Fruit fly (Drosophila melanogaster): Measurements from ENCODE around the gene Sfp24F.

The Sfp24F gene

dm6 chr2L:4464946-4465345, 23.1 kb upstream of the Sfp24F start, which contains the start of gene FIG4 (continued):
- TF ChIP-seq HHEX (GFP tag; optimal IDR thresholded peaks at IDR 0.05), result no peak
- no peak for TF ChIP-seq lab (GFP tag; optimal IDR thresholded peaks at IDR 0.05)
- TF ChIP-seq crol (GFP tag; IDR thresholded peaks at IDR 0.05), result no peak
- no peak for TF ChIP-seq CkIIα-i1 (GFP tag; IDR thresholded peaks at IDR 0.05)
- no peak for TF ChIP-seq CG6689 (GFP tag; IDR thresholded peaks at IDR 0.05)
- TF ChIP-seq MESR4 (GFP tag; optimal IDR thresholded peaks at IDR 0.05), result peak; percentile 2
- no peak for TF ChIP-seq CG17829 (tag; optimal IDR thresholded peaks at IDR 0.05)
- TF ChIP-seq al (GFP tag; IDR thresholded peaks at IDR 0.05), result no peak
- no peak for TF ChIP-seq CG2712 (tag; optimal IDR thresholded peaks at IDR 0.05)
- TF ChIP-seq CG4820 (GFP tag; optimal IDR thresholded peaks at IDR 0.05), result no peak
- TF ChIP-seq twi (tag; optimal IDR thresholded peaks at IDR 0.05), result no peak
- no peak for TF ChIP-seq wek (GFP tag; optimal IDR thresholded peaks at IDR 0.05)
- TF ChIP-seq CG6254 (GFP tag; optimal IDR thresholded peaks at IDR 0.05), result peak; percentile 39
- no peak; the same call in 2 of the 3 replicates for TF ChIP-seq CG14860 (GFP tag; IDR thresholded peaks at IDR 0.05; ENCODE audit: partially characterized antibody)
- TF ChIP-seq ap (GFP tag; IDR thresholded peaks at IDR 0.05), result no peak
- no peak for TF ChIP-seq da (GFP tag; optimal IDR thresholded peaks at IDR 0.05)
- no peak for TF ChIP-seq CG6175 (GFP tag; IDR thresholded peaks at IDR 0.05)
- no peak for TF ChIP-seq D (optimal IDR thresholded peaks at IDR 0.05)
- TF ChIP-seq D (GFP tag; optimal IDR thresholded peaks at IDR 0.05), result no peak
- no peak for TF ChIP-seq nerfin-2 (GFP tag; IDR thresholded peaks at IDR 0.05; ENCODE audit: partially characterized antibody)
- no peak for TF ChIP-seq HLH3B (GFP tag; IDR thresholded peaks at IDR 0.05)
- no peak for TF ChIP-seq Gsc (GFP tag; IDR thresholded peaks at IDR 0.05)
- peak; percentile 89 for TF ChIP-seq zen2 (GFP tag; IDR thresholded peaks at IDR 0.05; ENCODE audit: partially characterized antibody)
- TF ChIP-seq pan (optimal IDR thresholded peaks at IDR 0.05), result no peak
- TF ChIP-seq pan (GFP tag; optimal IDR thresholded peaks at IDR 0.05 in 1 of 2, IDR thresholded peaks at IDR 0.05 in 1 of 2), result no peak
- peak; percentile 33 for TF ChIP-seq CG14710 (tag; optimal IDR thresholded peaks at IDR 0.05)
- TF ChIP-seq cad (GFP tag; optimal IDR thresholded peaks at IDR 0.05), result no peak
- no peak for TF ChIP-seq Gug (GFP tag; IDR thresholded peaks at IDR 0.05)
- peak; percentile 80 to 94 for TF ChIP-seq crp (GFP tag; optimal IDR thresholded peaks at IDR 0.05)
- TF ChIP-seq Atf3 (GFP tag; optimal IDR thresholded peaks at IDR 0.05), result no peak

- no peak for TF ChIP-seq luna (GFP tag; optimal IDR thresholded peaks at IDR 0.05)
- TF ChIP-seq CG16813 (GFP tag; IDR thresholded peaks at IDR 0.05; ENCODE audit: partially characterized antibody), result peak; percentile 77
- TF ChIP-seq sens (GFP tag), result peak; percentile 82
- peak; percentile 90 for TF ChIP-seq CG7963 (GFP tag; IDR thresholded peaks at IDR 0.05; ENCODE audit: partially characterized antibody)
- TF ChIP-seq Rfx (GFP tag; IDR thresholded peaks at IDR 0.05), result peak; percentile 31; the same call in 1 of the 2 replicates
- peak; percentile 60 for TF ChIP-seq CG13296 (GFP tag; optimal IDR thresholded peaks at IDR 0.05)
- peak; percentile 36 for TF ChIP-seq pfk (GFP tag; optimal IDR thresholded peaks at IDR 0.05)
- peak; percentile 85 for TF ChIP-seq CG13287 (GFP tag; IDR thresholded peaks at IDR 0.05; ENCODE audit: partially characterized antibody)
- TF ChIP-seq gsb (GFP tag; IDR thresholded peaks at IDR 0.05), result no peak
- peak; percentile 97 for TF ChIP-seq stwl (tag; optimal IDR thresholded peaks at IDR 0.05)
- no peak for TF ChIP-seq CG4707 (GFP tag; optimal IDR thresholded peaks at IDR 0.05)
- TF ChIP-seq CG33557 (GFP tag; optimal IDR thresholded peaks at IDR 0.05), result peak; percentile 35
- TF ChIP-seq hb (GFP tag; IDR thresholded peaks at IDR 0.05; ENCODE audit: partially characterized antibody), result peak; percentile 99
- TF ChIP-seq CG17328 (GFP tag; IDR thresholded peaks at IDR 0.05), result no peak
- TF ChIP-seq H15 (GFP tag; IDR thresholded peaks at IDR 0.05), result 0 out of 3 replicates have a peak, but pooled peaks have one; percentile 21
- no peak for TF ChIP-seq CG2129 (GFP tag; IDR thresholded peaks at IDR 0.05; ENCODE audit: partially characterized antibody)
- peak; percentile 100 for TF ChIP-seq tna (GFP tag; IDR thresholded peaks at IDR 0.05; ENCODE audit: partially characterized antibody)
- TF ChIP-seq CG14710 (tag; optimal IDR thresholded peaks at IDR 0.05), result peak; percentile 60
- peak; percentile 42 for TF ChIP-seq BEAF-32 (GFP tag; optimal IDR thresholded peaks at IDR 0.05)
- TF ChIP-seq CoRest (tag; optimal IDR thresholded peaks at IDR 0.05), result peak; percentile 39
- TF ChIP-seq Dref (GFP tag; IDR thresholded peaks at IDR 0.05), result peak; percentile 77
- TF ChIP-seq CG3281 (GFP tag; optimal IDR thresholded peaks at IDR 0.05), result peak; percentile 10
- TF ChIP-seq Elba2 (GFP tag; optimal IDR thresholded peaks at IDR 0.05), result no peak
Observed at dm6 chr2L:4463323-4463722, 21.5 kb upstream of the Sfp24F start, which contains the start of the genes CG15443 and Paris. TSS of gene CG15443 (minus strand) at chr2L:4463447. TSS of gene Paris (plus strand) at chr2L:4463611.

Measured in whole organism, embryonic.